Fruit fly (Drosophila melanogaster): ENCODE measurements around the gene CG7970.

- TF ChIP-seq h (optimal IDR thresholded peaks at IDR 0.05) (no peak), psq (optimal IDR thresholded peaks at IDR 0.05) (no peak)
Observed at dm6 chr3L:1626924-1627323, 25.6 kb upstream of the CG7970 start.
